Fruit fly (Drosophila melanogaster): ENCODE results near the gene CG44362.

Gene CG44362

dm6 chr3L:11397093-11397592 lies at the start of gene CG44362:
Gene CG44362, plus strand, starts transcription at chr3L:11397542.
- TF ChIP-seq GATAd (GFP tag; optimal IDR thresholded peaks at IDR 0.05) (no peak), rgr (GFP tag; optimal IDR thresholded peaks at IDR 0.05) (peak; percentile 11)

dm6 chr3L:11348971-11349907 lies 48.1 kb upstream of the CG44362 start:
- TF ChIP-seq h (GFP tag; optimal IDR thresholded peaks at IDR 0.05) (peak; percentile 30), brk (GFP tag; optimal IDR thresholded peaks at IDR 0.05) (no peak), sage (GFP tag; optimal IDR thresholded peaks at IDR 0.05) (peak; percentile 11), psq (GFP tag; optimal IDR thresholded peaks at IDR 0.05) (peak; percentile 38), HLH106 (tag; optimal IDR thresholded peaks at IDR 0.05) (peak; percentile 62), rgr (GFP tag; optimal IDR thresholded peaks at IDR 0.05) (peak; percentile 45), pan (optimal IDR thresholded peaks at IDR 0.05) (no peak), foxo (GFP tag; optimal IDR thresholded peaks at IDR 0.05) (peak in 1 of 2 experiments; percentile 51), Sp1 (GFP tag; optimal IDR thresholded peaks at IDR 0.05) (peak; percentile 79), sv (GFP tag; optimal IDR thresholded peaks at IDR 0.05) (peak; percentile 46), dl (GFP tag; optimal IDR thresholded peaks at IDR 0.05; ENCODE audit: insufficient read depth in 1 of 2, partially characterized antibody in 2 of 2) (no peak), OdsH (GFP tag; optimal IDR thresholded peaks at IDR 0.05) (peak; percentile 41), Rel (GFP tag; optimal IDR thresholded peaks at IDR 0.05) (peak; percentile 57), Rel (tag; optimal IDR thresholded peaks at IDR 0.05) (no peak), Dfd (GFP tag; optimal IDR thresholded peaks at IDR 0.05) (no peak), ey (GFP tag; optimal IDR thresholded peaks at IDR 0.05) (peak; percentile 9), jim (GFP tag; optimal IDR thresholded peaks at IDR 0.05) (no peak), fru (GFP tag; optimal IDR thresholded peaks at IDR 0.05) (peak; percentile 36), dmrt93B (GFP tag; optimal IDR thresholded peaks at IDR 0.05) (peak; percentile 45)

dm6 chr3L:11349908-11350405 lies 47.4 kb upstream of the CG44362 start:
- TF ChIP-seq sv (GFP tag; optimal IDR thresholded peaks at IDR 0.05) (peak; percentile 87), dsf (GFP tag; optimal IDR thresholded peaks at IDR 0.05; ENCODE audit: borderline replicate concordance) (no peak), foxo (GFP tag; optimal IDR thresholded peaks at IDR 0.05) (peak in 1 of 2 experiments; percentile 14)

dm6 chr3L:11350680-11351665 lies 46.4 kb upstream of the CG44362 start:
- no peak for TF ChIP-seq Dfd (GFP tag; optimal IDR thresholded peaks at IDR 0.05)
- TF ChIP-seq Mio (GFP tag; optimal IDR thresholded peaks at IDR 0.05) = no peak
- no peak for TF ChIP-seq Sp1 (GFP tag; optimal IDR thresholded peaks at IDR 0.05)
- no peak for TF ChIP-seq rgr (GFP tag; optimal IDR thresholded peaks at IDR 0.05)
- peak; percentile 28 for TF ChIP-seq sv (GFP tag; optimal IDR thresholded peaks at IDR 0.05)

- TF ChIP-seq tai (GFP tag; optimal IDR thresholded peaks at IDR 0.05) (peak; percentile 40), sv (GFP tag; optimal IDR thresholded peaks at IDR 0.05) (no peak), Hr83 (GFP tag; optimal IDR thresholded peaks at IDR 0.05; ENCODE audit: poor library complexity, severe bottlenecking) (no peak), ey (GFP tag; optimal IDR thresholded peaks at IDR 0.05) (peak; percentile 3), dmrt93B (GFP tag; optimal IDR thresholded peaks at IDR 0.05) (no peak), Dif (GFP tag; optimal IDR thresholded peaks at IDR 0.05; ENCODE audit: partially characterized antibody) (no peak), foxo (GFP tag; optimal IDR thresholded peaks at IDR 0.05) (peak in 1 of 2 experiments; percentile 42), h (GFP tag; optimal IDR thresholded peaks at IDR 0.05) (peak; percentile 53), OdsH (GFP tag; optimal IDR thresholded peaks at IDR 0.05) (peak; percentile 28), N (GFP tag; optimal IDR thresholded peaks at IDR 0.05) (no peak), fru (GFP tag; optimal IDR thresholded peaks at IDR 0.05) (peak; percentile 16), Vsx2 (GFP tag; optimal IDR thresholded peaks at IDR 0.05; ENCODE audit: partially characterized antibody) (no peak), rgr (GFP tag; optimal IDR thresholded peaks at IDR 0.05) (peak; percentile 39), usp (GFP tag; optimal IDR thresholded peaks at IDR 0.05) (no peak), CG32264 (GFP tag; optimal IDR thresholded peaks at IDR 0.05) (peak; percentile 35), HLH106 (tag; optimal IDR thresholded peaks at IDR 0.05) (peak; percentile 50)
These were observed 45.6 kb upstream of the CG44362 start for dm6 chr3L:11351715-11352114.

Data from whole organism, wandering third instar larva.